Fruit fly (Drosophila melanogaster) Kc167 (cell line): ENCODE data around the gene Arf1.

Source experiments
- Myc ChIP-seq: fragments of >200 bp; optimal IDR thresholded peaks from 2 replicates; lab custom pipeline; 2017; ENCODE audit warnings: missing external identifiers
- insv ChIP-seq: fragments of >200 bp; optimal IDR thresholded peaks from 3 replicates; lab custom pipeline; 2018; ENCODE audit warnings: missing external identifiers
- psq ChIP-seq: fragments of >200 bp; optimal IDR thresholded peaks from 2 replicates; lab custom pipeline; 2017; ENCODE audit warnings: missing external identifiers

DNA sequence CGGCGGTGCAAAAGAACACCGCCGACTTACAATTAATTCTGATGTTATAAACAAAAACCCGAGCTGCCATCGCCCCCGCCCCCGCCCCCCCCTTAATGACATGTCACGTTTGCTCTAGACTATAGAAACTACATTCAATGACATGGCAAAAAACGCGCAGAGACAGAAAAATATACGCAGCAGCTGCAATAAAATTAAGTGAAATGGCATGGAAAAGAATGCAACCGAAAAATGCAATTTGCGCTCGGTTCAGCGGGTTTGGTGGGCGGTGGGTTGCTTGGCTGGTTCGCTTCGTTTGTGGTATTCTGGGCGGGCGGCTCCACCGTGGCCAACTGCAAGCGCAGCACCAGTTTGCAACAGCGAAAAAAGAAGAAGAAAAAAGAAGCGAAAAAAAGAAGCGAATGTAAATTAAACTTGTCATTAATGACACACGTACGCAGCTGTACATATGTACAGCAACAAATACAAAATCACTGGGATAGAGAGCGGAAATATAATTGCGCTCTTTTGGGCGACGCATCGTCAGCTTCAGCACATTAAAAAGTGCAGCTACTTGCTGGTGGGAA lies 41.8 kb downstream of the Arf1 start:
- TF ChIP-seq psq (lab: Kevin White, UChicago) (no peak), Myc (lab: Kevin White, UChicago) (no peak), insv (lab: Kevin White, UChicago) (no peak)
